Fruit fly (Drosophila melanogaster): Measurements from ENCODE around the gene Cyp313a2.

The Cyp313a2 gene

dm6 chr3R:12244468-12245060 is 7.9 kb upstream of the Cyp313a2 start:
- TF ChIP-seq sv (GFP tag; optimal IDR thresholded peaks at IDR 0.05) (no peak), sage (GFP tag; optimal IDR thresholded peaks at IDR 0.05) (no peak), Dif (GFP tag; optimal IDR thresholded peaks at IDR 0.05; ENCODE audit: partially characterized antibody) (peak; percentile 4), Dfd (GFP tag; optimal IDR thresholded peaks at IDR 0.05) (no peak), dl (GFP tag; optimal IDR thresholded peaks at IDR 0.05; ENCODE audit: insufficient read depth in 1 of 2, partially characterized antibody in 2 of 2) (peak in 1 of 2 experiments; percentile 41)

DNA sequence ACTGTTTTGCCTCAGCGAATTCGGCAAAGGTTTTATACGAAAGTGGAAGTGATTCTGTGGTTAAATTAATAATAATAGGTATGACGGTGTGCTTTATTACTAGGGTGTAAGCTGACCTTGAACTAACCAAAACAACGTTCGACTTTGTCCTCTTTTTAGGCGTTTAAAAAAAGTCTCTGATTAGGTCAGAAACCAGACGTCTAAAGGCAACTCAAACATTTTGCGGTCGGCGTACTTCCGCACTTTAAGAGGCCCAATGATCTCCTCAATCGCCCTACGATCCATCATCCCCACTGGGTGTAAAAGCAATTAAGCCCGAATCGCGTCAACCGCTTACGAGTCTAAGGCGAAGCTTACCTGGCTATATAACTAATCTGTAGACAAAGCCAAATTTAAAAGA is 2.5 kb upstream of the Cyp313a2 start, which contains the start of gene Cyp313a3:
TSS of gene Cyp313a3 (minus strand) at position 101 of the 400 bp plus-strand sequence.
- no peak for TF ChIP-seq foxo (GFP tag; optimal IDR thresholded peaks at IDR 0.05)
- no peak for TF ChIP-seq rgr (GFP tag; optimal IDR thresholded peaks at IDR 0.05)
- no peak for TF ChIP-seq Dif (GFP tag; optimal IDR thresholded peaks at IDR 0.05; ENCODE audit: partially characterized antibody)
- no peak for TF ChIP-seq Hnf4 (GFP tag; optimal IDR thresholded peaks at IDR 0.05)
- TF ChIP-seq ey (GFP tag; optimal IDR thresholded peaks at IDR 0.05): no peak

- no peak for TF ChIP-seq Dif (GFP tag; optimal IDR thresholded peaks at IDR 0.05; ENCODE audit: partially characterized antibody)
Observed at dm6 chr3R:12234584-12234983, 2.1 kb downstream of the Cyp313a2 start, which contains the start of gene Cyp313a5. Gene Cyp313a5, minus strand, starts transcription at chr3R:12234684.

dm6 chr3R:12232629-12233028 is 4.1 kb downstream of the Cyp313a2 start, which contains the start of gene Pglym87:
Gene Pglym87, minus strand, starts transcription at chr3R:12232729.
- TF ChIP-seq Dif (GFP tag; optimal IDR thresholded peaks at IDR 0.05; ENCODE audit: partially characterized antibody) (no peak), OdsH (GFP tag; optimal IDR thresholded peaks at IDR 0.05) (no peak), br (GFP tag; optimal IDR thresholded peaks at IDR 0.05) (no peak), psq (GFP tag; optimal IDR thresholded peaks at IDR 0.05) (no peak), GATAd (GFP tag; optimal IDR thresholded peaks at IDR 0.05) (no peak)

DNA sequence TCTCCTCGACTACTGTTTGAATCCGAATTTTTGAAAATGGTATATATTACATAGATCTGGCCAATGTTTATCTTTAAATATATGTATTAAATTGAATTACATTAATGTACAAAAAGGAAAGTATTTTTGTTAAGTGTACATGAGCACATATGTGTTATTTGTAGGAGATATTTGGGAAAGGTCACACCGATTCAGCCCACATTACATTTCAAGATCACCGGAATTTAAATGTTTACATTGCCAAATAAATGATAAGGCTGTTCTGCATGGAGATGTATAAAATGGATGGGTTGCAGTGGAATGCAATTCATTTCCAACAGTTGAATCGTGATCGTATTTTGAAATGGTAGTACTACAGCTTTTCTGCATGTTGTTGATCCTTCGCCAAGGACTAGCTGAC is 7.6 kb downstream of the Cyp313a2 start, which contains the start of gene CG3916:
TSS of gene CG3916 (plus strand) at position 301 of the 400 bp plus-strand sequence.
- TF ChIP-seq br (GFP tag; optimal IDR thresholded peaks at IDR 0.05) (no peak), pan (optimal IDR thresholded peaks at IDR 0.05) (no peak), Myc (optimal IDR thresholded peaks at IDR 0.05) (no peak), Abd-B (GFP tag; optimal IDR thresholded peaks at IDR 0.05) (no peak), Dfd (GFP tag; optimal IDR thresholded peaks at IDR 0.05) (no peak), Mio (GFP tag; optimal IDR thresholded peaks at IDR 0.05) (no peak), OdsH (GFP tag; optimal IDR thresholded peaks at IDR 0.05) (no peak), Hr78 (GFP tag; optimal IDR thresholded peaks at IDR 0.05) (no peak), CrebA (GFP tag; optimal IDR thresholded peaks at IDR 0.05; ENCODE audit: borderline replicate concordance) (no peak), woc (GFP tag; optimal IDR thresholded peaks at IDR 0.05) (no peak), h (GFP tag; optimal IDR thresholded peaks at IDR 0.05) (no peak), Jra (GFP tag; optimal IDR thresholded peaks at IDR 0.05) (no peak), dl (GFP tag; optimal IDR thresholded peaks at IDR 0.05; ENCODE audit: insufficient read depth in 1 of 2, partially characterized antibody in 2 of 2) (no peak), Rel (GFP tag; optimal IDR thresholded peaks at IDR 0.05) (no peak), Rel (tag; optimal IDR thresholded peaks at IDR 0.05) (no peak), jim (GFP tag; optimal IDR thresholded peaks at IDR 0.05) (no peak), sv (GFP tag; optimal IDR thresholded peaks at IDR 0.05) (no peak), N (GFP tag; optimal IDR thresholded peaks at IDR 0.05) (no peak), GATAd (GFP tag; optimal IDR thresholded peaks at IDR 0.05) (no peak)

DNA sequence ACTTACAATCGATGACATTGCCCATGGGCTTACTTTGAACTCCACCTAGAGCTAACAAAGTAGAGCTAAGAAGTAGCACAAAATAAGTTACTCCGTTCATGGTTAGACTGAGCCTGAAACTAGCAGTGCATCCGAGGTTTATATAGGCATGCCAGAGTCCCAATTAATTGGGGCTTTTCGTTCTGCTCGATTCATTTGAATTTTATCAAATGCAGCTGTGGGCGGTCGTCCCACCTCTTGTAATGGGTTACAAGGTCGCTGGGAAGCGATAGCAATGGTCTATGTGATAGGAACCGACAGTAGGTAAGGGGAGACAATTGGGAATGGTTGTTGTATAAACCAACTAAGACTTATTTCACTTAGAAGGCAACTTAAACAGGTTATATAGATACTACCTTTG is 10.5 kb downstream of the Cyp313a2 start, which contains the start of gene CG12256:
TSS of gene CG12256 (minus strand) at position 101 of the 400 bp plus-strand sequence.
- TF ChIP-seq Hr78 (GFP tag; optimal IDR thresholded peaks at IDR 0.05): no peak
- TF ChIP-seq Hr83 (GFP tag; optimal IDR thresholded peaks at IDR 0.05; ENCODE audit: poor library complexity, severe bottlenecking): no peak
- TF ChIP-seq lola (GFP tag; optimal IDR thresholded peaks at IDR 0.05): no peak
- TF ChIP-seq Dif (GFP tag; optimal IDR thresholded peaks at IDR 0.05; ENCODE audit: partially characterized antibody): no peak
- TF ChIP-seq CG9705 (GFP tag; optimal IDR thresholded peaks at IDR 0.05): no peak
- no peak for TF ChIP-seq fru (GFP tag; optimal IDR thresholded peaks at IDR 0.05)
- TF ChIP-seq Sp1 (GFP tag; optimal IDR thresholded peaks at IDR 0.05): no peak
- TF ChIP-seq CrebA (GFP tag; optimal IDR thresholded peaks at IDR 0.05; ENCODE audit: borderline replicate concordance): no peak
- no peak for TF ChIP-seq HLH106 (tag; optimal IDR thresholded peaks at IDR 0.05)
- TF ChIP-seq jim (GFP tag; optimal IDR thresholded peaks at IDR 0.05): no peak
